Worm (Caenorhabditis elegans) whole organism, mixed stage, embryonic: ENCODE results near the gene cul-5.

Experiments
- M03D4.4 ChIP-seq: sonication (generic microtip); optimal IDR thresholded peaks from 2 replicates; lab custom pipeline; 2017; ENCODE audit warnings: mild to moderate bottlenecking, missing genetic modification characterization, missing compliant biosample characterization
- bed-3 ChIP-seq: fragments of 200-800 bp; sonication (Bioruptor generic); optimal IDR thresholded peaks from 3 replicates; lab custom pipeline; 2018; ENCODE audit warnings: mild to moderate bottlenecking, missing genetic modification characterization, moderate library complexity, missing compliant biosample characterization
- blmp-1 ChIP-seq: fragments of 150-350 bp; optimal IDR thresholded peaks from 2 replicates; lab custom pipeline; 2014; ENCODE audit warnings: missing biosample characterization, missing genetic modification characterization
- ceh-39 ChIP-seq: fragments of 150-350 bp; optimal IDR thresholded peaks from 2 replicates; lab custom pipeline; 2014; ENCODE audit warnings: missing biosample characterization, missing genetic modification characterization
- ceh-43 ChIP-seq: fragments of 200-800 bp; sonication (Bioruptor generic); optimal IDR thresholded peaks from 2 replicates; lab custom pipeline; 2018; ENCODE audit warnings: mild to moderate bottlenecking, missing genetic modification characterization, moderate library complexity, missing compliant biosample characterization
- ces-1 ChIP-seq: fragments of 150-350 bp; optimal IDR thresholded peaks from 2 replicates; lab custom pipeline; 2014; ENCODE audit warnings: missing biosample characterization, missing genetic modification reagents, missing genetic modification characterization
- cnd-1 ChIP-seq: fragments of 200-800 bp; sonication (Bioruptor generic); optimal IDR thresholded peaks from 2 replicates; lab custom pipeline; 2018; ENCODE audit warnings: mild to moderate bottlenecking, missing genetic modification characterization, missing compliant biosample characterization
- drap-1 ChIP-seq: fragments of 200-800 bp; sonication (Bioruptor generic); optimal IDR thresholded peaks from 3 replicates; lab custom pipeline; 2018; ENCODE audit warnings: mild to moderate bottlenecking, missing genetic modification characterization, missing compliant biosample characterization
- elt-3 ChIP-seq: fragments of 150-350 bp; optimal IDR thresholded peaks from 2 replicates; lab custom pipeline; 2014; ENCODE audit warnings: missing biosample characterization, missing genetic modification characterization
- hlh-1 ChIP-seq: fragments of 150-350 bp; optimal IDR thresholded peaks from 2 replicates; lab custom pipeline; 2014; ENCODE audit warnings: missing biosample characterization, missing genetic modification reagents, missing genetic modification characterization
- lin-13 ChIP-seq: fragments of 150-350 bp; optimal IDR thresholded peaks from 2 replicates; lab custom pipeline; 2014; ENCODE audit warnings: missing biosample characterization, missing genetic modification characterization
- lsy-2 ChIP-seq: fragments of 150-350 bp; optimal IDR thresholded peaks from 2 replicates; lab custom pipeline; 2014; ENCODE audit warnings: missing biosample characterization, missing genetic modification characterization
- mab-5 ChIP-seq: fragments of 150-350 bp; optimal IDR thresholded peaks from 2 replicates; lab custom pipeline; 2014; ENCODE audit warnings: missing biosample characterization, missing genetic modification characterization
- mep-1 ChIP-seq: fragments of 150-350 bp; optimal IDR thresholded peaks from 2 replicates; lab custom pipeline; 2017; ENCODE audit warnings: missing biosample characterization, missing genetic modification reagents, missing genetic modification characterization, inconsistent platforms
- nhr-12 ChIP-seq: fragments of 150-350 bp; optimal IDR thresholded peaks from 2 replicates; lab custom pipeline; 2014; ENCODE audit warnings: missing biosample characterization, missing genetic modification characterization
- nhr-2 ChIP-seq: fragments of 150-350 bp; optimal IDR thresholded peaks from 2 replicates; lab custom pipeline; 2014; ENCODE audit warnings: missing biosample characterization, missing genetic modification characterization
- nhr-237 ChIP-seq: fragments of 150-350 bp; optimal IDR thresholded peaks from 2 replicates; lab custom pipeline; 2014; ENCODE audit warnings: missing biosample characterization, missing genetic modification characterization
- nhr-28 ChIP-seq: fragments of 150-350 bp; optimal IDR thresholded peaks from 2 replicates; lab custom pipeline; 2014; ENCODE audit warnings: missing biosample characterization, missing genetic modification characterization
- nhr-76 ChIP-seq: sonication (generic microtip); optimal IDR thresholded peaks from 2 replicates; lab custom pipeline; 2017; ENCODE audit warnings: missing biosample characterization, missing genetic modification characterization
- pha-4 ChIP-seq: fragments of 150-350 bp; optimal IDR thresholded peaks from 2 replicates; lab custom pipeline; 2018; ENCODE audit warnings: missing biosample characterization, missing genetic modification reagents, missing genetic modification characterization
- snpc-4 ChIP-seq: fragments of 150-350 bp; optimal IDR thresholded peaks from 2 replicates; lab custom pipeline; 2014; ENCODE audit warnings: missing biosample characterization, missing genetic modification characterization
- sptf-1 ChIP-seq: sonication (generic microtip); optimal IDR thresholded peaks from 2 replicates; lab custom pipeline; 2017; ENCODE audit warnings: mild to moderate bottlenecking, missing genetic modification characterization, moderate library complexity, missing compliant biosample characterization
- tbx-8 ChIP-seq: fragments of 200-800 bp; sonication (Bioruptor generic); optimal IDR thresholded peaks from 2 replicates; lab custom pipeline; 2018; ENCODE audit warnings: mild to moderate bottlenecking, missing genetic modification characterization, moderate library complexity, missing compliant biosample characterization
- unc-120 ChIP-seq: sonication (generic microtip); optimal IDR thresholded peaks from 2 replicates; lab custom pipeline; 2017; ENCODE audit warnings: missing genetic modification characterization, missing compliant biosample characterization; ENCODE audit not compliant: poor library complexity, severe bottlenecking
- unc-39 ChIP-seq: fragments of 150-350 bp; optimal IDR thresholded peaks from 2 replicates; lab custom pipeline; 2014; ENCODE audit warnings: missing biosample characterization, missing genetic modification characterization
- unc-62 ChIP-seq: fragments of 150-350 bp; optimal IDR thresholded peaks from 2 replicates; lab custom pipeline; 2014; ENCODE audit warnings: missing biosample characterization, missing genetic modification reagents, missing genetic modification characterization
- zip-8 ChIP-seq: fragments of 150-350 bp; optimal IDR thresholded peaks from 2 replicates; lab custom pipeline; 2014; ENCODE audit warnings: missing biosample characterization, missing genetic modification characterization
- ztf-11 ChIP-seq: fragments of 150-350 bp; optimal IDR thresholded peaks from 2 replicates; lab custom pipeline; 2014; ENCODE audit warnings: missing biosample characterization, missing genetic modification characterization

Gene cul-5

DNA sequence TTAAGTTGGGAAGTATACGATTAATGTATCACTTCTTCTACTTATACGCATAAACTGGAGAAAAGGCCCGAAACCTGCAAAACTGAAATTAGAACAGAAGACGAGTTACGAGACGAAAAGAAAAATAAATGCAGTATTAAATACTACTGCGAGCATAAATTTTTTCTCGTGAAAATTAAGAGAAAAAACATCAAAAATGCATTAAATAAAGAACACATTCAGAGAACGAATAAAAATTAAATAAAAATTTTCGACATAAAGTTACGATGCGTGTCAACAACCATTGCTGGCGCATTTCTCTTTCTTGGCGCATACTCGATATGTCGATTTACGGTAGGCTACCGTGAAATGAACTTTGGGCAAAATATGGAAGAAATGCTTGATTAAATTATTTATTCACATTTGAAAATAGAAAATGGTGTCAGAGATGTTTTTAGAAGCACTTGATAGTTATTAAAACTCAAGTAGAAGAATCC lies 25.6 kb downstream of the cul-5 start, which contains the start of the genes ZK856.19 and ZK856.11:
Gene ZK856.19 (minus strand): TSS at position 51 of the 476 bp plus-strand sequence.
Gene ZK856.11 (minus strand): TSS at position 76 of the 476 bp plus-strand sequence.
- TF ChIP-seq unc-120 (tag; lab: Kevin White, UChicago) = peak; percentile 65
- no peak for TF ChIP-seq unc-39
- no peak for TF ChIP-seq ztf-11 (tag; lab: Kevin White, UChicago)
- no peak for TF ChIP-seq blmp-1 (tag; lab: Kevin White, UChicago)
- TF ChIP-seq sptf-1 (tag; lab: Kevin White, UChicago) = no peak
- TF ChIP-seq pha-4 (tag; lab: Kevin White, UChicago) = peak; percentile 37
- TF ChIP-seq M03D4.4 (tag; lab: Kevin White, UChicago) = no peak
- peak; percentile 62 for TF ChIP-seq lsy-2 (tag; lab: Kevin White, UChicago)
- no peak for TF ChIP-seq unc-62

DNA sequence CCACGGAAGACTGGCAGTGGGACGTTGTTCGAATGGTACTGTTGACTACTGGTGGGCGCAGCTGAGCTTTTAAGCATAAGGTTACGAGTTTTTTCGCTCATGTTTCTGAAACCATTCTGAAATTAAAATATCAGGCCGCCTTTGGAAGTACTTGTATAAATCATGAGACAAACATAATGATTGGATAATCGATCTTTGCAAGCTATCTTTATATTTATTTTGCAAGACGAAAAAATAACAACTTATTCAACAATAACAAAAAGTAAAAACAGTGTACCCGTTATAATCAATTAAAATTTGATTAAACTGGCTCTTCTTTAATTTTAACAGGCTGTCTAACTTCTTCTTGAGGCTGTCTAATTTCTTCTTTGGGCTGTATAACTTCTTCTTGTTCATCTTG lies 26.1 kb downstream of the cul-5 start, which contains the start of gene ZK856.16:
Gene ZK856.16 (minus strand): TSS at position 101 of the 400 bp plus-strand sequence.
- no peak for TF ChIP-seq pha-4 (tag; lab: Kevin White, UChicago)

DNA sequence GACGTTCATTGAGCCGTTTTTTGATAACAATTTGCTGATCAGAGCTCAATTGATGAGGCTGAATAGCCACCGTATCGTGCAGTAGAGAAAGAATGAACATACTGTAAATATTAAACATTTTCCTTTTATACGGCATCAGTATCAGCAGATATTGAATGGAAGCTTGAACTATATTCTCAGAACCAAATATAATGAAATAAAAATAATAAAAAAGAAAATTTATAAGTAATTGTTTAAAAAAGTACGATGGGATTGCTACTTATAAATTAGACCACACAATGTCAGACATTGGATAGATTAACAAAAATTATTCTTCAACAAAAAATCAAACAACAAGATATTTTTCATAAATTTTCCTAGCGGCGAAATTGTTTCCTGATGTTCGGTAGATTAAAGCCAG lies 27.2 kb downstream of the cul-5 start, which contains the start of gene rpc-25:
Gene rpc-25 (minus strand): TSS at position 101 of the 400 bp plus-strand sequence.
- no peak for TF ChIP-seq tbx-8 (GFP tag; lab: Kevin White, UChicago)
- no peak for TF ChIP-seq nhr-2
- TF ChIP-seq lin-13 (tag; lab: Kevin White, UChicago) = no peak

- no peak for TF ChIP-seq sptf-1 (tag; lab: Kevin White, UChicago)
- no peak for TF ChIP-seq unc-120 (tag; lab: Kevin White, UChicago)
- TF ChIP-seq nhr-28 (tag; lab: Kevin White, UChicago) = no peak
- no peak for TF ChIP-seq bed-3 (GFP tag; lab: Kevin White, UChicago)
Measured at ce11 chrV:10210244-10210643, 30.9 kb downstream of the cul-5 start, which contains the start of gene tftc-3. Gene tftc-3 (minus strand): TSS chrV:10210344.

DNA sequence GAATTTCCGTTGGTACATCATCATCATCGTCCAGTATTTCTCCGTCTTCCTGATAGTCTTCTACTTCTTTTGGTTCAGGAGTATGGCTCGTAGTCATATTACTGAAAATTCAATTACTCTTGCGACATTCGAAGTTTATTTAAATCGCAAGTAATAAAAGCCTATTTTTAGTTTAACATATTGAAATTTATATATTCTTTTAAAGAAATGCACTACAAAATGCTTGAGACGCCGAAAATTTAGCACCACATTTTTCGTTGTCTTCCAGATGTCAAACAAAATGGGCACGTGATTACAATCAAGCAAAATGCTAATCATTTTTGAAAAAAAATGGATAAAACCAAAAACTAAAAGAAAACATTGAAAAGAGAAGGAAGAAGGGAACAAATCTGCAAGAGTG lies 32.7 kb downstream of the cul-5 start, which contains the start of gene zhit-3:
Gene zhit-3 (minus strand): TSS at position 101 of the 400 bp plus-strand sequence.
- TF ChIP-seq hlh-1 = no peak
- no peak for TF ChIP-seq unc-120 (tag; lab: Kevin White, UChicago)
- no peak for TF ChIP-seq lin-13 (tag; lab: Kevin White, UChicago)
- TF ChIP-seq unc-62 = no peak
- TF ChIP-seq nhr-2 = no peak
- TF ChIP-seq zip-8 = no peak
- TF ChIP-seq mep-1 = no peak

- TF ChIP-seq nhr-76 (tag; lab: Kevin White, UChicago) (no peak), mep-1 (no peak), snpc-4 (tag; lab: Kevin White, UChicago) (no peak), unc-39 (no peak), zip-8 (no peak), lin-13 (tag; lab: Kevin White, UChicago) (no peak), pha-4 (tag; lab: Kevin White, UChicago) (no peak), sptf-1 (tag; lab: Kevin White, UChicago) (no peak)
Measured at ce11 chrV:10212627-10213026, 33.3 kb downstream of the cul-5 start, which contains the start of gene hpo-40. Gene hpo-40 (plus strand): TSS chrV:10212927.

DNA sequence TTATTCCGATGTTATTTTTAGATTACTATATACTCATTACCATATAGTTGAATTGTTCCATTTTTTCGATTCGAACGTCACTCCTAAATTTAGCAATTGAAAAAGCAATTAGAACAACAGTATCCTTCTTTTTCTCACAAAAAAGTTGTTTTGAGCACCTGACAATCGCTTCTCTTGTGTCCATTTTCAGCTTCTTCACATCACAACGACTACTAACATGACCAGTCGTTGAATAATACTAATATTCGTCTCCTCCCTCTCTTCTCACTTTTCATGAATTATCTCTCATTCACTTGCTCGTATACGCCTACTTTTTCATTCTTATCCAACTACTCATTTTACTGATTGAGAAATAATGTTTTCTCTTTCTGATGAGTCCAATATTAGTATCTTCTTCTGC lies 37.4 kb downstream of the cul-5 start, which contains the start of gene ZK856.14:
Gene ZK856.14 (plus strand): TSS at position 301 of the 400 bp plus-strand sequence.
- TF ChIP-seq cnd-1 (tag; lab: Kevin White, UChicago) (no peak), hlh-1 (no peak), lsy-2 (tag; lab: Kevin White, UChicago) (no peak), elt-3 (tag; lab: Kevin White, UChicago) (no peak), ceh-43 (no peak), bed-3 (GFP tag; lab: Kevin White, UChicago) (no peak), nhr-12 (no peak), ces-1 (GFP tag; lab: Kevin White, UChicago) (no peak), drap-1 (GFP tag; lab: Kevin White, UChicago) (no peak), nhr-237 (tag; lab: Kevin White, UChicago) (no peak), M03D4.4 (tag; lab: Kevin White, UChicago) (no peak), blmp-1 (tag; lab: Kevin White, UChicago) (no peak), unc-39 (no peak), ceh-39 (tag; lab: Kevin White, UChicago) (no peak), mab-5 (tag; lab: Kevin White, UChicago) (no peak), tbx-8 (GFP tag; lab: Kevin White, UChicago) (no peak), mep-1 (no peak)
